Worm (Caenorhabditis elegans): ENCODE measurements around the gene C33H5.13.

Gene C33H5.13

DNA sequence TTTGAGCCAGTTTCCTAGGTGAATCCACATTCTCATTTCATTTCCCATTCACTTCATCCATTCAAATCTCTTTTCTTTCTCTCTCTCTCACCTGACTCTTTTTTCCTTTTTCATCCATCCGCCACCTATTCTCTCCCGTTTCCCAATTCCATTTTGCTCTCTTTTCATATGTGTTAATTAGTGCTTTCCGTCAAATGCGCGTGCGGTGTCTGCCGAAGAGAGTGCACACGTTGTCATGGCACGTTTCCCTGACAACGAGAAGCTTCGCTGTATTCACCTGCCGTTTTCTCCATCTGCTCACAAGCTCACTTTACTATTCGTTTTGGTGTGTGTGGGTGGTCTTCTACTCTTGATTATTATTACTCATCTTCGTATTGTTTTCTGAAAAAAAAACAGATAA, 47.9 kb upstream of the C33H5.13 start:
- TF ChIP-seq daf-12 (tag; optimal IDR thresholded peaks at IDR 0.05) (no peak), aha-1 (tag) (peak; percentile 27), daf-19 (GFP tag; conservative IDR thresholded peaks at IDR 0.05) (0 out of 2 replicates have a peak, but pooled peaks have one; percentile 14)

DNA sequence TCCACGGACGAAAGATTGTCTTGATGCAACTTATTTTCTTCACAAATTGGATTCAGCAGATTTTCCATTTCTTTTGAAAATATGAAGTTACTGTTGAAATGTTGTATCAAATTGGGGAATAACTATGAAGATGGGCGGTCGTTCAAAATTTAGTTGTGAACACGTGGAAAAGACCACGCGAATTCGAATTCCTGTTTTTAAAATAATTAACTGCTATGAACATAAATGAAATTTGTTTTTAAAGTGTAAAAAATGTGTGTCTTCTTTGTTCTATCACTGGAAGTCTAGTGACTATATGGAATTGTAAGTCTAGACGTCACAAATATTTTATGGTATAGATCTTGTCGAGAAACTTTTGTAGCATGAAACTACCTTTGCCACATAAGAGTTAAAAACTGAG, 46.4 kb upstream of the C33H5.13 start, which contains the start of gene C06A6.7:
C06A6.7 (minus strand) TSS at position 101 of the 400 bp plus-strand sequence.
- no peak for TF ChIP-seq F49E8.2 (tag; optimal IDR thresholded peaks at IDR 0.05; ENCODE audit: borderline replicate concordance)
- TF ChIP-seq ceh-28 (tag; optimal IDR thresholded peaks at IDR 0.05), result no peak
- no peak for TF ChIP-seq aha-1 (tag)
- no peak for TF ChIP-seq vab-7 (GFP tag; IDR thresholded peaks at IDR 0.05)
- no peak for TF ChIP-seq nhr-237 (tag; optimal IDR thresholded peaks at IDR 0.05)
- no peak for TF ChIP-seq tra-1 (GFP tag; IDR thresholded peaks at IDR 0.05)
- TF ChIP-seq ZK337.2 (GFP tag; IDR thresholded peaks at IDR 0.05), result no peak
- no peak for TF ChIP-seq nhr-111 (GFP tag; optimal IDR thresholded peaks at IDR 0.05)
- no peak for TF ChIP-seq F26F4.8 (GFP tag; conservative IDR thresholded peaks at IDR 0.05)
- TF ChIP-seq zip-2 (tag; optimal IDR thresholded peaks at IDR 0.05), result no peak

DNA sequence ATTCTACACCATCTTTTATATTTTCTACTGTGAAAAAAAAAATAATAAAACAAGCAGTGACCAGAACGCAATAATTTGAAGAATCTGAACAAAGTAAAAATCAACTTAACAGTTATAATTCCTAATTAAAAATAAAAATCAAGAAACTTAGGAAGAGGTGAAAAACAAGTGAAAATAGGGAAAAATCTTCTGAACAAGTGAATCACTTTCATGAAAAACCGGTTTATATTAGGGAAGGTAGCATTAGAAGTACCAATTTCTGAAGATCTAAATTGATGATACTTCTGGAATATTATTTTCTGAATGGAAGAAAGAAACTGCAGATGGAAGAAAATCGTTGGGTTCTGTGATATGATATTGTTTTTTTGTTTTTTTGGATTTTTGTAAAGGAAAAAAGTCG, 44.4 kb upstream of the C33H5.13 start:
- TF ChIP-seq lin-13 (GFP tag; optimal IDR thresholded peaks at IDR 0.05), result no peak
- no peak for TF ChIP-seq pqm-1 (tag; optimal IDR thresholded peaks at IDR 0.05)
- TF ChIP-seq T26A8.4 (GFP tag; IDR thresholded peaks at IDR 0.05), result no peak
- no peak for TF ChIP-seq hmg-1.1 (GFP tag; IDR thresholded peaks at IDR 0.05)
- TF ChIP-seq ces-1 (GFP tag; optimal IDR thresholded peaks at IDR 0.05), result no peak

DNA sequence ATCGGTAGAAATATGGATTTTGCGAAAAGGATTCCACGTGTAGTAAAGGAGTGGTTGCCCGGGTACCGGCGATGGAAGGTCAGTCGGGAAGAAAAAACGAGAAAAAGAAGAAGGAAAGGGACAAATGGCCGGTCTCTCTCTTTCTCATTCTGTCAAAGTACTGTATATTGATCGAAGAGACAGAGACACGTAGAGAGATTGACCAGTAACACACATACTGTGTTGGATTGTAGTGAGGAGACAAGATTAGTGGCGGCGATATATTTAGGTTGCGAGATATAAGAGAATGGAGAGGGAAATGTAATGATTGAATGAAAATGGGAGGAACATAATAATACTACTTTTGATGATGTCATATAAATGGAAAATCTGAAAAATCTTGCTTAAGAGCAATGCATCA, 44.0 kb upstream of the C33H5.13 start:
- TF ChIP-seq mxl-3 (GFP tag; optimal IDR thresholded peaks at IDR 0.05), result peak; percentile 33
- TF ChIP-seq Y105C5A.15 (GFP tag; IDR thresholded peaks at IDR 0.05), result no peak
- peak in 1 of 2 experiments; percentile 18 for TF ChIP-seq lsy-2 (tag; optimal IDR thresholded peaks at IDR 0.05)
- peak in 1 of 2 experiments; percentile 0 for TF ChIP-seq mdl-1 (tag; optimal IDR thresholded peaks at IDR 0.05)
- no peak for TF ChIP-seq nhr-48 (tag; optimal IDR thresholded peaks at IDR 0.05)
- TF ChIP-seq ZK337.2 (GFP tag; IDR thresholded peaks at IDR 0.05), result no peak
- TF ChIP-seq nhr-28 (tag; optimal IDR thresholded peaks at IDR 0.05), result peak; percentile 83
- TF ChIP-seq nhr-25 (tag; optimal IDR thresholded peaks at IDR 0.05; ENCODE audit: borderline replicate concordance, insufficient read depth), result peak; percentile 47

DNA sequence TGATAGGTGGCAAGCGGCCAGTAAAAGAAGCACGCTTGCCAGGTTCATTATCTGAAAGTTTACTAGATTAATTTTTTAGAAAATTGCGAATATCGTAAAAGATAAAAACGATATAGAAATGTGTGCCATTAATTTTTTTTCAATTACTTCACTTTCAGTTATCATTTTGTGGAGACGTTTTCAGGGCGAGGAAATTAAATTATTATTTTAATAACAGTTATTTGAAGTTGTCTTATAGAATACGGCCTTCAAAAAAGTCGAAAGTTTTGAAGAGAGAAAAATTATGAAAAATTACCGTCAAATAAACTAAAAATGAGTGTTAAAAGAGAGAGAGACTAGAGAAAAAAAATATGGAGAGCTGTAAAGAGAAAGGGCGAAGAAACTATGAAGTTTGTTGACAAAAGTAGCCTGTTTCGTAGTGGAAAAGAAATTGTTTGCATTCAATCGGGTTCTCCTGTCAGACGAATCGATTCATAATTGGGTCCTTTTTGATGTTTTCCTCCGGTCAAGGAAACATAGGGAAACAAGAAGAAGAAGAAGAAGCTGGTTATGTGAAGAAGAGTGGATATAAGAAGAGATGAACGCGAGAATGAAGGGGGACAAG, 42.7 kb upstream of the C33H5.13 start, which contains the start of gene erp-44.2:
erp-44.2 (minus strand) TSS at position 51 of the 604 bp plus-strand sequence.
- TF ChIP-seq aha-1 (tag), result peak; percentile 34
- TF ChIP-seq ceh-32 (tag; optimal IDR thresholded peaks at IDR 0.05; ENCODE audit: poor library complexity), result no peak

DNA sequence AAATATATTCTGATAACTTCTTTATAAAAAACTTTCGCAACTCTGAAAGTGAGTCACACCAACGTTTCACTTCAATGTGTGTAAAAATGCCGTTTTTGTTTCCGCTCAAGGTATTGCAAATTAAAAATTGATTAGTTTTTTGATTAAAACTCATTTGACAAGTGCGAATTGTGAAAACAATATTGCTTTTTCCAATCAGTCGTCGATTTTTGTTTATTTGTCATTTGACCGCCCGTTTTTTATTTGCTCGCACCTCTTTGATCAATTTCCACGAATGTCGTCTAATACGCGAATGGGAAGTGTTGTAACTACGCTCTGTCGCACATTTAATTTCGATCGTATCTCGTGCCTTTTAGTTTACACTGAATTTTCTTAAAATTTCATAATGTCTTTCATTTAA, 38.1 kb upstream of the C33H5.13 start, which contains the start of gene mvb-12:
mvb-12 (plus strand) TSS at position 375 of the 400 bp plus-strand sequence.
- TF ChIP-seq mes-2 (tag; optimal IDR thresholded peaks at IDR 0.05; ENCODE audit: poor library complexity, severe bottlenecking) (peak; percentile 30), aha-1 (tag) (peak; percentile 61), pqm-1 (tag; optimal IDR thresholded peaks at IDR 0.05) (peak; percentile 4), nhr-6 (tag; optimal IDR thresholded peaks at IDR 0.05) (no peak), duxl-1 (tag; optimal IDR thresholded peaks at IDR 0.05; ENCODE audit: poor library complexity) (no peak), hif-1 (tag; optimal IDR thresholded peaks at IDR 0.05) (no peak), hlh-30 (tag; optimal IDR thresholded peaks at IDR 0.05; ENCODE audit: insufficient read depth) (peak; percentile 68), lin-38 (GFP tag; IDR thresholded peaks at IDR 0.05) (peak; percentile 39), snpc-4 (tag; optimal IDR thresholded peaks at IDR 0.05) (no peak), dpl-1 (GFP tag; optimal IDR thresholded peaks at IDR 0.05) (peak; percentile 4), unc-130 (GFP tag; optimal IDR thresholded peaks at IDR 0.05) (no peak), mdl-1 (tag; optimal IDR thresholded peaks at IDR 0.05) (peak in 1 of 2 experiments; percentile 30), dve-1 (tag; optimal IDR thresholded peaks at IDR 0.05; ENCODE audit: insufficient read depth) (peak; percentile 65), dmd-9 (GFP tag; IDR thresholded peaks at IDR 0.05) (no peak), zip-2 (tag; optimal IDR thresholded peaks at IDR 0.05) (no peak), hmg-1.1 (GFP tag; IDR thresholded peaks at IDR 0.05) (no peak), spr-1 (tag; optimal IDR thresholded peaks at IDR 0.05) (no peak), nhr-28 (tag; optimal IDR thresholded peaks at IDR 0.05) (peak; percentile 7), dmd-6 (GFP tag; IDR thresholded peaks at IDR 0.05) (0 out of 2 replicates have a peak, but pooled peaks have one; percentile 10), nhr-237 (tag; optimal IDR thresholded peaks at IDR 0.05) (no peak), zfp-2 (tag; optimal IDR thresholded peaks at IDR 0.05) (no peak), lin-13 (GFP tag; optimal IDR thresholded peaks at IDR 0.05) (no peak), ZK337.2 (GFP tag; IDR thresholded peaks at IDR 0.05) (no peak)
